Worm (Caenorhabditis elegans) whole organism, early embryonic: ENCODE measurements around the gene F58B4.6.

ENCODE experiments used
- B0310.2 ChIP-seq: sonication (generic microtip); optimal IDR thresholded peaks from 2 replicates; lab custom pipeline; 2016; ENCODE audit warnings: mild to moderate bottlenecking, missing genetic modification characterization, missing compliant biosample characterization
- F13C5.2 ChIP-seq: sonication (generic microtip); optimal IDR thresholded peaks from 2 replicates; lab custom pipeline; 2017; ENCODE audit warnings: mild to moderate bottlenecking, missing genetic modification characterization, inconsistent platforms, missing compliant biosample characterization
- aly-1 ChIP-seq: sonication (generic microtip); optimal IDR thresholded peaks from 2 replicates; lab custom pipeline; 2016; ENCODE audit warnings: missing genetic modification characterization, missing compliant biosample characterization
- ama-1 ChIP-seq: fragments of 150-350 bp; optimal IDR thresholded peaks from 2 replicates; lab custom pipeline; 2014
- ceh-13 ChIP-seq: fragments of 200-800 bp; sonication (Bioruptor generic); optimal IDR thresholded peaks from 2 replicates; lab custom pipeline; 2018; ENCODE audit warnings: mild to moderate bottlenecking, missing genetic modification characterization, missing compliant biosample characterization
- ceh-36 ChIP-seq: sonication (generic microtip); optimal IDR thresholded peaks from 2 replicates; lab custom pipeline; 2016; ENCODE audit warnings: missing genetic modification characterization, inconsistent platforms, missing compliant biosample characterization
- ets-7 ChIP-seq: sonication (generic microtip); optimal IDR thresholded peaks from 2 replicates; lab custom pipeline; 2016; ENCODE audit warnings: missing genotype, missing genetic modification characterization, missing compliant biosample characterization
- flt-1 ChIP-seq: fragments of 200-800 bp; sonication (Bioruptor generic); IDR thresholded peaks from 2 replicates; pipeline ENCODE4 v1.3.6; 2022; ENCODE audit warnings: missing genetic modification characterization, missing compliant biosample characterization
- hmbx-1 ChIP-seq: sonication (generic microtip); optimal IDR thresholded peaks from 2 replicates; lab custom pipeline; 2016; ENCODE audit warnings: mild to moderate bottlenecking, missing genetic modification characterization, missing compliant biosample characterization
- hmg-4 ChIP-seq: fragments of 200-800 bp; sonication (Bioruptor generic); optimal IDR thresholded peaks from 2 replicates; lab custom pipeline; 2018; ENCODE audit warnings: mild to moderate bottlenecking, missing genetic modification characterization, missing compliant biosample characterization
- hnd-1 ChIP-seq: sonication (generic microtip); optimal IDR thresholded peaks from 2 replicates; lab custom pipeline; 2016; ENCODE audit warnings: missing genetic modification characterization, missing compliant biosample characterization
- tbx-11 ChIP-seq: fragments of 200-800 bp; sonication (Bioruptor generic); IDR thresholded peaks from 2 replicates; pipeline ENCODE4 v1.3.6; 2022; ENCODE audit warnings: missing genetic modification characterization, missing compliant biosample characterization
- tbx-37 ChIP-seq: fragments of 200-800 bp; sonication (Bioruptor generic); conservative IDR thresholded peaks from 2 replicates; pipeline ENCODE4 v1.3.6; 2022; ENCODE audit warnings: missing genetic modification reagents, missing genetic modification characterization, missing compliant biosample characterization
- tra-4 ChIP-seq: sonication (generic microtip); optimal IDR thresholded peaks from 2 replicates; lab custom pipeline; 2017; ENCODE audit warnings: missing genetic modification characterization, missing compliant biosample characterization

DNA sequence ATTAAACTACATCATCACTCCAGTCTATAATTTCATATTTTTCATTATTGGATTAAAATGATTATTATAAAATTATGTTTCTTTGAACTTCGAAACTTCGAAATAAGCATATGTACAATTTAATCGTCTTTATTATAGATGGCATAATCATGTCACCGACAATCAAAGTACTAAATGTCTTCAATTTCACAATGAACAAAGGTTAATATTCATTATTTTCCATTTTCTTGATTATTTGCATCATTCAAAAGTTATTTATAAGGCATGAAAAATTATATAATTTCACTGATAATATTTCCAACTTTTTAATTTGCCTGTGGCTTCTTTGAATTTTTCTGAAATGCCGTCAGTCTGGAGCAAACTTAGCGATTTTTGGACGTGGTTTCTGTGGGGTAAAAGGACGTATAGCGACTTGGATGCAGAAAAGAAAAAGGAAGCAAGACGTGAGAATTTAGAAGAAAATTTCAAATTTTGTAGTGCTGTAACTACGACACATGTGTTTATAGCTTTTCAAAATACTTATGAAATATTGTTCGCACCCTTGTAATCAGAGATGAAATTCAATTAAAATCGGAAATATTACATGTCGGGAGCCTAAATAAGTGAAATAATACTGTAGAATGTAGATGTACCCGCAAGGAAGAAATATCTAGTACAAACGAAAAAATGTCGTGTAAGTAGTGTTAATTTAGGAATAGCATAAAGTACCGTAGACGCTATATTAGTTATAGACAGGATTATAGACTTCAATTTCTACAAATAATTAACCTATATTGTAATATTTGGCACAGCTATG, 31.0 kb downstream of the F58B4.6 start, which contains the start of gene F17C11.13:
- TF ChIP-seq ama-1 (lab: Kevin White, UChicago) (no peak), flt-1 (no peak), F13C5.2 (tag; lab: Kevin White, UChicago) (no peak), ceh-13 (GFP tag; lab: Kevin White, UChicago) (no peak), aly-1 (tag; lab: Kevin White, UChicago) (no peak), hmg-4 (no peak), B0310.2 (tag; lab: Kevin White, UChicago) (no peak), tbx-37 (GFP tag; lab: Robert Waterston, UW) (no peak), tbx-11 (GFP tag; lab: Robert Waterston, UW) (no peak), hmbx-1 (no peak), ceh-36 (no peak), ets-7 (tag; lab: Kevin White, UChicago) (no peak), tra-4 (tag; lab: Kevin White, UChicago) (no peak), hnd-1 (tag; lab: Kevin White, UChicago) (no peak)
